Fruit fly (Drosophila melanogaster): ENCODE measurements around the gene Jhbp2.

Jhbp2 gene

dm6 chr3R:4960898-4961819 is at the start of gene Jhbp2:
TSS of gene Jhbp2 (minus strand) at chr3R:4961351.
- TF ChIP-seq toe (GFP tag; optimal IDR thresholded peaks at IDR 0.05) (no peak), Hr96 (GFP tag; optimal IDR thresholded peaks at IDR 0.05) (no peak), CG5204 (GFP tag; optimal IDR thresholded peaks at IDR 0.05) (no peak), bab1 (GFP tag; optimal IDR thresholded peaks at IDR 0.05) (no peak), cic (GFP tag; optimal IDR thresholded peaks at IDR 0.05) (no peak), tj (GFP tag; optimal IDR thresholded peaks at IDR 0.05) (no peak), CG33017 (tag; optimal IDR thresholded peaks at IDR 0.05) (no peak)

DNA sequence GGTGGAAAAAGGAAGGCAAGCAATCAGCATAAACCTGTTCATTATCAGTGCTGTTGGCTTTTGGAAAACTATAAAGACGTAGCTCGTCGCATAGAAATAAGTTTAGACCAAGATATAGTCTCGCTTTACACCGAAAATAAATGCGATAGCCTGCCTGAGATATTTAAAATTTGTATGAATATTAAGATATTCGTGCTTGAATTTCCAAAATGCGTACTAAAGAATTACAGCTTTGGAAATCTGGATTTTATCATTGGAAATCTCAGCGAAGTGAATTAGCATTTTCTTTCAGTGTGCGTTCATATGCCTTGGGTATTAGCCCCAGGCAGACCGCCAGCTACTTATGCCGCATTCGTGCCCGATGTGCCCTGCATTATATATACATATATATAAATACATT is 49.0 kb upstream of the Jhbp2 start:
- TF ChIP-seq Clk (GFP tag; optimal IDR thresholded peaks at IDR 0.05) = no peak
- TF ChIP-seq cic (GFP tag; optimal IDR thresholded peaks at IDR 0.05) = no peak
- TF ChIP-seq CG7045 (GFP tag; optimal IDR thresholded peaks at IDR 0.05) = peak; percentile 4
- TF ChIP-seq CG7101 (tag; optimal IDR thresholded peaks at IDR 0.05) = peak; percentile 21
- peak; percentile 3 for TF ChIP-seq Hr96 (GFP tag; optimal IDR thresholded peaks at IDR 0.05)
- TF ChIP-seq toe (GFP tag; optimal IDR thresholded peaks at IDR 0.05) = no peak
- no peak for TF ChIP-seq CG12768 (GFP tag; optimal IDR thresholded peaks at IDR 0.05)
- peak; percentile 37 for TF ChIP-seq CG5204 (GFP tag; optimal IDR thresholded peaks at IDR 0.05)

DNA sequence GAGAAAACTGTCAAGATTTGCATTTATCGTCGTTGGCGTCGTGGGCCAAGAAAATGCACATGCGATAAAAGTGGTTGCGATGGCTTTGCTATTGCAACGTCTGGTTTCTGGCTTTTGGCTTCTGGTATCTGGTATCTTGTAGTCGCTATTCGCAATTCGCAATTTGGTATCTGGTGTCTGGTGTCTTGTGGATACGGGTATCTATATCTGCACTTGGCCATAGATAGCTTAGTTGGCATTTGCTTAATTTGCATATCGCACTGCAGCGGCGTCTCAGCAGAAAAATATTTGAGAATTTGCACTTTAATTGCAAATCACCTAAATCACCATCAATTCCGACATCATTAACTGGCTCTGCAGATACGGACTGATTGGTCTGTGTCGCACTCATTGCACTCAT is 39.5 kb upstream of the Jhbp2 start:
- TF ChIP-seq tj (GFP tag; optimal IDR thresholded peaks at IDR 0.05) (peak; percentile 98), ovo (GFP tag; optimal IDR thresholded peaks at IDR 0.05) (no peak)

- no peak for TF ChIP-seq Clk (GFP tag; optimal IDR thresholded peaks at IDR 0.05)
- TF ChIP-seq CG7045 (GFP tag; optimal IDR thresholded peaks at IDR 0.05) = no peak
- peak; percentile 13 for TF ChIP-seq Mnt (GFP tag; optimal IDR thresholded peaks at IDR 0.05)
- no peak for TF ChIP-seq Crg-1 (GFP tag; optimal IDR thresholded peaks at IDR 0.05)
- no peak for TF ChIP-seq pad (GFP tag; optimal IDR thresholded peaks at IDR 0.05)
- no peak for TF ChIP-seq CG1620 (GFP tag; optimal IDR thresholded peaks at IDR 0.05)
- peak; percentile 67 for TF ChIP-seq tj (GFP tag; optimal IDR thresholded peaks at IDR 0.05)
- no peak for TF ChIP-seq cnc (optimal IDR thresholded peaks at IDR 0.05)
Observed at dm6 chr3R:4998739-4999138, 37.6 kb upstream of the Jhbp2 start.

- no peak for TF ChIP-seq kay (GFP tag; ENCODE audit: borderline replicate concordance)
- no peak for TF ChIP-seq CG7045 (GFP tag; optimal IDR thresholded peaks at IDR 0.05)
- no peak for TF ChIP-seq toe (GFP tag; optimal IDR thresholded peaks at IDR 0.05)
- no peak for TF ChIP-seq Clk (GFP tag; optimal IDR thresholded peaks at IDR 0.05)
- TF ChIP-seq cic (GFP tag; optimal IDR thresholded peaks at IDR 0.05) = no peak
- TF ChIP-seq CG11617 (GFP tag; optimal IDR thresholded peaks at IDR 0.05) = no peak
- TF ChIP-seq tj (GFP tag; optimal IDR thresholded peaks at IDR 0.05) = peak; percentile 93
- TF ChIP-seq cnc (optimal IDR thresholded peaks at IDR 0.05) = no peak
- peak; percentile 37 for TF ChIP-seq CG14711 (tag; optimal IDR thresholded peaks at IDR 0.05)
- peak; percentile 20 for TF ChIP-seq CG7101 (tag; optimal IDR thresholded peaks at IDR 0.05)
- TF ChIP-seq ovo (GFP tag; optimal IDR thresholded peaks at IDR 0.05) = no peak
- TF ChIP-seq CG5204 (GFP tag; optimal IDR thresholded peaks at IDR 0.05) = no peak
- TF ChIP-seq CG12768 (GFP tag; optimal IDR thresholded peaks at IDR 0.05) = no peak
- no peak for TF ChIP-seq CG1620 (GFP tag; optimal IDR thresholded peaks at IDR 0.05)
- no peak for TF ChIP-seq Crg-1 (GFP tag; optimal IDR thresholded peaks at IDR 0.05)
- no peak for TF ChIP-seq Mnt (GFP tag; optimal IDR thresholded peaks at IDR 0.05)
- TF ChIP-seq Hr96 (GFP tag; optimal IDR thresholded peaks at IDR 0.05) = no peak
- TF ChIP-seq CG33017 (tag; optimal IDR thresholded peaks at IDR 0.05) = no peak
- peak; percentile 11 for TF ChIP-seq pad (GFP tag; optimal IDR thresholded peaks at IDR 0.05)
- peak; percentile 52 for TF ChIP-seq bab1 (GFP tag; optimal IDR thresholded peaks at IDR 0.05)
Observed at dm6 chr3R:4997399-4998203, 36.5 kb upstream of the Jhbp2 start.

dm6 chr3R:4996529-4996975 is 35.4 kb upstream of the Jhbp2 start:
- TF ChIP-seq CG12768 (GFP tag; optimal IDR thresholded peaks at IDR 0.05) (peak; percentile 7), CG7045 (GFP tag; optimal IDR thresholded peaks at IDR 0.05) (no peak)

Measured in whole organism, adult.